Worm (Caenorhabditis elegans) whole organism, young adult: ENCODE measurements around the gene T20G5.13.

Source experiments
- D2030.7 ChIP-seq: fragments of 200-800 bp; sonication (Bioruptor generic); IDR thresholded peaks from 2 replicates; pipeline ENCODE4 v1.3.6; 2022; ENCODE audit warnings: missing genetic modification reagents, missing genetic modification characterization, missing compliant biosample characterization
- F10E7.11 ChIP-seq: sonication (generic microtip); optimal IDR thresholded peaks from 2 replicates; lab custom pipeline; 2017; ENCODE audit warnings: mild to moderate bottlenecking, missing genetic modification characterization, moderate library complexity, missing compliant biosample characterization
- F57C9.4 ChIP-seq: sonication (generic microtip); optimal IDR thresholded peaks from 2 replicates; lab custom pipeline; 2017; ENCODE audit warnings: mild to moderate bottlenecking, missing genetic modification characterization, missing compliant biosample characterization
- K11D2.4 ChIP-seq: fragments of 200-800 bp; sonication (Bioruptor generic); IDR thresholded peaks from 2 replicates; pipeline ENCODE4 v1.3.6; 2022; ENCODE audit warnings: missing genetic modification reagents, missing genetic modification characterization, missing compliant biosample characterization
- K12H6.12 ChIP-seq: fragments of 200-800 bp; sonication (Bioruptor generic); optimal IDR thresholded peaks from 2 replicates; lab custom pipeline; 2018; ENCODE audit warnings: mild to moderate bottlenecking, missing genetic modification characterization, missing compliant biosample characterization
- T07F8.4 ChIP-seq: sonication (generic microtip); optimal IDR thresholded peaks from 2 replicates; lab custom pipeline; 2016; ENCODE audit warnings: mild to moderate bottlenecking, missing genetic modification characterization, moderate library complexity, missing compliant biosample characterization
- Y56A3A.18 ChIP-seq: fragments of 200-800 bp; sonication (Bioruptor generic); IDR thresholded peaks from 2 replicates; pipeline ENCODE4 v1.3.6; 2022; ENCODE audit warnings: missing genetic modification reagents, missing genetic modification characterization, missing compliant biosample characterization
- akir-1 ChIP-seq: fragments of 200-800 bp; sonication (Bioruptor generic); optimal IDR thresholded peaks from 2 replicates; lab custom pipeline; 2018; ENCODE audit warnings: mild to moderate bottlenecking, missing genetic modification characterization, moderate library complexity, missing compliant biosample characterization
- aptf-3 ChIP-seq: fragments of 200-800 bp; sonication (Bioruptor generic); IDR thresholded peaks from 2 replicates; pipeline ENCODE4 v1.3.6; 2022; ENCODE audit warnings: missing genetic modification characterization, missing compliant biosample characterization
- attf-5 ChIP-seq: fragments of 200-800 bp; sonication (Bioruptor generic); optimal IDR thresholded peaks from 2 replicates; lab custom pipeline; 2018; ENCODE audit warnings: mild to moderate bottlenecking, missing genetic modification characterization, missing compliant biosample characterization
- cebp-1 ChIP-seq, 2 experiments: fragments of 200-800 bp in 1 of 2; sonication (Bioruptor generic) in 1 of 2; sonication (generic microtip) in 1 of 2; IDR thresholded peaks in 1 of 2; optimal IDR thresholded peaks in 1 of 2; 2 replicates each; pipeline versions ENCODE4 v1.3.6 to Lab custom; 2017 to 2022; ENCODE audit warnings: missing compliant biosample characterization in 2 of 2, missing genetic modification characterization in 2 of 2, mild to moderate bottlenecking in 1 of 2, missing genetic modification reagents in 1 of 2, moderate library complexity in 1 of 2
- cebp-2 ChIP-seq: fragments of 200-800 bp; sonication (Bioruptor generic); IDR thresholded peaks from 2 replicates; pipeline ENCODE4 v1.3.6; 2022; ENCODE audit warnings: missing genetic modification characterization, missing compliant biosample characterization
- ceh-27 ChIP-seq: fragments of 200-800 bp; sonication (Bioruptor generic); optimal IDR thresholded peaks from 2 replicates; lab custom pipeline; 2018; ENCODE audit warnings: mild to moderate bottlenecking, missing genetic modification characterization, moderate library complexity, missing compliant biosample characterization
- dox-1 ChIP-seq: fragments of 200-800 bp; sonication (Bioruptor generic); IDR thresholded peaks from 2 replicates; pipeline ENCODE4 v1.3.6; 2022; ENCODE audit warnings: missing genetic modification reagents, missing genetic modification characterization, missing compliant biosample characterization
- dpl-1 ChIP-seq: fragments of 150-350 bp; optimal IDR thresholded peaks from 2 replicates; lab custom pipeline; 2014; ENCODE audit warnings: missing biosample characterization, missing genetic modification reagents, missing genetic modification characterization
- ekl-4 ChIP-seq: fragments of 200-800 bp; sonication (Bioruptor generic); IDR thresholded peaks from 2 replicates; pipeline ENCODE4 v1.3.6; 2022; ENCODE audit warnings: missing genetic modification reagents, missing genetic modification characterization, missing compliant biosample characterization
- gei-17 ChIP-seq: fragments of 200-800 bp; sonication (Bioruptor generic); optimal IDR thresholded peaks from 2 replicates; lab custom pipeline; 2018; ENCODE audit warnings: mild to moderate bottlenecking, missing genetic modification characterization, missing compliant biosample characterization
- hmg-1.2 ChIP-seq: fragments of 200-800 bp; sonication (Bioruptor generic); IDR thresholded peaks from 2 replicates; pipeline ENCODE4 v1.3.6; 2022; ENCODE audit warnings: missing genetic modification reagents, missing genetic modification characterization, missing compliant biosample characterization
- hmg-20 ChIP-seq: fragments of 200-800 bp; sonication (Bioruptor generic); IDR thresholded peaks from 2 replicates; pipeline ENCODE4 v1.3.6; 2022; ENCODE audit warnings: missing genetic modification reagents, missing genetic modification characterization, missing compliant biosample characterization
- hsf-1 ChIP-seq: fragments of 200-800 bp; sonication (Bioruptor generic); IDR thresholded peaks from 2 replicates; pipeline ENCODE4 v1.3.6; 2022; ENCODE audit warnings: missing genetic modification reagents, missing genetic modification characterization, missing compliant biosample characterization
- let-526 ChIP-seq: fragments of 200-800 bp; sonication (Bioruptor generic); IDR thresholded peaks from 2 replicates; pipeline ENCODE4 v1.3.6; 2022; ENCODE audit warnings: missing genetic modification reagents, missing genetic modification characterization, missing compliant biosample characterization
- lin-35 ChIP-seq, 3 experiments: fragments of 150-350 bp in 2 of 3; sonication (generic microtip) in 1 of 3; optimal IDR thresholded peaks; 2 replicates each; lab custom pipeline; 2014 to 2018; ENCODE audit warnings: missing biosample characterization in 3 of 3, missing genetic modification characterization in 3 of 3, missing genetic modification reagents in 3 of 3
- madf-10 ChIP-seq: sonication (generic microtip); optimal IDR thresholded peaks from 2 replicates; lab custom pipeline; 2016; ENCODE audit warnings: mild to moderate bottlenecking, missing genetic modification characterization, missing compliant biosample characterization
- madf-3 ChIP-seq: fragments of 200-800 bp; sonication (Bioruptor generic); IDR thresholded peaks from 2 replicates; pipeline ENCODE4 v1.3.6; 2022; ENCODE audit warnings: missing genetic modification reagents, missing genetic modification characterization, missing compliant biosample characterization
- madf-8 ChIP-seq: fragments of 200-800 bp; sonication (Bioruptor generic); conservative IDR thresholded peaks from 2 replicates; pipeline ENCODE4 v1.3.6; 2022; ENCODE audit warnings: missing genetic modification reagents, missing genetic modification characterization, missing compliant biosample characterization
- mcd-1 ChIP-seq: fragments of 200-800 bp; sonication (Bioruptor generic); IDR thresholded peaks from 2 replicates; pipeline ENCODE4 v1.3.6; 2022; ENCODE audit warnings: missing genetic modification reagents, missing genetic modification characterization, missing compliant biosample characterization
- nfyb-1 ChIP-seq: fragments of 200-800 bp; sonication (Bioruptor generic); IDR thresholded peaks from 2 replicates; pipeline ENCODE4 v1.3.6; 2022; ENCODE audit warnings: missing genetic modification reagents, missing genetic modification characterization, missing compliant biosample characterization
- nhr-179 ChIP-seq: sonication (generic microtip); optimal IDR thresholded peaks from 2 replicates; lab custom pipeline; 2016; ENCODE audit warnings: mild to moderate bottlenecking, missing genetic modification characterization, missing compliant biosample characterization
- nhr-27 ChIP-seq: fragments of 200-800 bp; sonication (Bioruptor generic); optimal IDR thresholded peaks from 2 replicates; lab custom pipeline; 2018; ENCODE audit warnings: mild to moderate bottlenecking, missing genetic modification characterization, moderate library complexity, missing compliant biosample characterization
- rcor-1 ChIP-seq: fragments of 200-800 bp; sonication (Bioruptor generic); IDR thresholded peaks from 2 replicates; pipeline ENCODE4 v1.3.6; 2022; ENCODE audit warnings: missing genetic modification reagents, missing genetic modification characterization, missing compliant biosample characterization
- repo-1 ChIP-seq: sonication (generic microtip); optimal IDR thresholded peaks from 2 replicates; lab custom pipeline; 2017; ENCODE audit warnings: mild to moderate bottlenecking, missing genetic modification characterization, missing compliant biosample characterization
- rpc-1 ChIP-seq, 2 experiments: fragments of 150-350 bp in 1 of 2; sonication (generic microtip) in 1 of 2; optimal IDR thresholded peaks; 2 replicates each; lab custom pipeline; 2014 to 2018; ENCODE audit warnings: missing biosample characterization in 1 of 2, missing genetic modification characterization in 1 of 2, missing genetic modification reagents in 1 of 2, missing genotype in 1 of 2
- snpc-4 ChIP-seq, 5 experiments: fragments of 150-350 bp in 1 of 5; sonication (generic microtip) in 4 of 5; optimal IDR thresholded peaks; 2 replicates each; lab custom pipeline; 2014 to 2018; ENCODE audit warnings: missing genetic modification characterization in 5 of 5, missing biosample characterization in 3 of 5, antibody characterized with exemption in 2 of 5, mild to moderate bottlenecking in 2 of 5, missing compliant biosample characterization in 2 of 5, missing genotype in 2 of 5, moderate library complexity in 2 of 5, missing genetic modification reagents in 1 of 5
- zfh-2 ChIP-seq: fragments of 200-800 bp; sonication (Bioruptor generic); conservative IDR thresholded peaks from 2 replicates; pipeline ENCODE4 v1.3.6; 2022; ENCODE audit warnings: missing genetic modification reagents, missing genetic modification characterization, missing compliant biosample characterization
- ztf-22 ChIP-seq: fragments of 200-800 bp; sonication (Bioruptor generic); optimal IDR thresholded peaks from 2 replicates; lab custom pipeline; 2018; ENCODE audit warnings: mild to moderate bottlenecking, missing genetic modification characterization, moderate library complexity, missing compliant biosample characterization

The T20G5.13 gene

DNA sequence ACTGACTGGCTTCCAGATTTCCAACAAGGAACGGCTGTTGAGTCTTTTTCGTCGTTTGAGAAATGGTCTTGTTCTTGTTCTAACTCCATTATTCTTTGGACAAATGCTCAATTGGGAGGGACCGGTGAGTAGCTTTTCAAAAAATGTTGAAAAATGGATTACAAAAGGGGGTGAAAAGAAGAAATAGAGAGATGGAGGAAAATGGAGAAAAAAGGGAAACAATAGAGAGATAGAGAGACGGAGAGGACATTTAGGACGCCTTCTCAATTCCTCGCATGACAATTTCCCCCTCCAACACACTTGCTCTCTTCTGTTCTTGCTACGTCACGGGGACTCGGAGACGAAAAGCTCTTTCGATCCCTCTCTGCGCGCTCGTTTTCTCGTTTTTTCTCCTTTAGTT, 48.1 kb downstream of the T20G5.13 start:
- no peak for TF ChIP-seq ztf-22 (GFP tag; lab: Kevin White, UChicago)
- no peak for TF ChIP-seq T07F8.4 (tag; lab: Kevin White, UChicago)
- peak; percentile 2 for TF ChIP-seq ceh-27 (GFP tag; lab: Kevin White, UChicago)
- 0 out of 2 replicates have a peak, but pooled peaks have one; percentile 29 for TF ChIP-seq ekl-4 (GFP tag; lab: Robert Waterston, UW)
- peak; percentile 48; the same call in 1 of the 2 replicates for TF ChIP-seq K11D2.4
- no peak for TF ChIP-seq cebp-1 (GFP tag; IDR thresholded peaks at IDR 0.05; lab: Robert Waterston, UW)
- peak; percentile 33 for TF ChIP-seq cebp-1 (tag; optimal IDR thresholded peaks at IDR 0.05; lab: Kevin White, UChicago)
- peak; percentile 63; the same call in 1 of the 2 replicates for TF ChIP-seq nfyb-1 (GFP tag; lab: Robert Waterston, UW)
- no peak for TF ChIP-seq repo-1 (tag; lab: Kevin White, UChicago)
- TF ChIP-seq lin-35 (GFP tag; optimal IDR thresholded peaks at IDR 0.05; lab: Kevin White, UChicago): peak in 1 of 3 experiments; percentile 27
- no peak for TF ChIP-seq rpc-1 (optimal IDR thresholded peaks at IDR 0.05; lab: Kevin White, UChicago)
- TF ChIP-seq rpc-1 (tag; optimal IDR thresholded peaks at IDR 0.05; lab: Kevin White, UChicago): no peak
- TF ChIP-seq hmg-1.2 (GFP tag; lab: Robert Waterston, UW): peak; percentile 34; the same call in 1 of the 2 replicates
- TF ChIP-seq F57C9.4: no peak
- TF ChIP-seq F10E7.11: no peak
- TF ChIP-seq K12H6.12 (tag; lab: Kevin White, UChicago): peak; percentile 49
- no peak for TF ChIP-seq nhr-179 (tag; lab: Kevin White, UChicago)
- TF ChIP-seq mcd-1 (GFP tag; lab: Robert Waterston, UW): no peak; the same call in 1 of the 2 replicates
- TF ChIP-seq rcor-1 (GFP tag; lab: Robert Waterston, UW): 0 out of 2 replicates have a peak, but pooled peaks have one; percentile 8
- 0 out of 2 replicates have a peak, but pooled peaks have one; percentile 7 for TF ChIP-seq let-526 (GFP tag; lab: Robert Waterston, UW)
- TF ChIP-seq akir-1 (GFP tag; lab: Kevin White, UChicago): no peak
- TF ChIP-seq snpc-4 (GFP tag; optimal IDR thresholded peaks at IDR 0.05; lab: Kevin White, UChicago): no peak
- TF ChIP-seq snpc-4 (tag; optimal IDR thresholded peaks at IDR 0.05; lab: Kevin White, UChicago): no peak
- no peak for TF ChIP-seq Y56A3A.18 (GFP tag; lab: Robert Waterston, UW)

DNA sequence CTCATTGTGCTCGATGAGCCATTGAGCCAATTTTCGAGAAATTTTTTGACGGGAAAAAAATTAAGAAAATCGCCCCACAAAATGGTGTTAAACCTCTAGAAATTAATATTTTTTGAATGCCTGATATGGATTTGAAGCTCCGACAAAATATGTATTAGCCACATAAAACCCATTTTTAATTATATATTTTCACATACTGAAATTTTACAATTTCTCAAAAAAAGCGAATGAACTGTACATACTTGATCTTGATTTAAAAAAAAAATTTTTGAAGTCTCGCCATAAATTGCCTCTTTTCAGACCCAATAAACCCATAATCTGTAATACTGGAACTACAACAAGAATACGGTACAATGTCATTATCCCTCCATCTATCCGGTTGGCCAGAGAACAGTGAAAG, 48.6 kb downstream of the T20G5.13 start, which contains the start of gene nac-3:
nac-3 (plus strand) TSS at position 301 of the 400 bp plus-strand sequence.
- no peak for TF ChIP-seq dox-1
- TF ChIP-seq madf-8 (GFP tag; lab: Robert Waterston, UW): no peak
- TF ChIP-seq D2030.7 (GFP tag; lab: Robert Waterston, UW): no peak
- no peak for TF ChIP-seq F10E7.11
- no peak for TF ChIP-seq repo-1 (tag; lab: Kevin White, UChicago)
- TF ChIP-seq rcor-1 (GFP tag; lab: Robert Waterston, UW): no peak
- TF ChIP-seq dpl-1 (GFP tag; lab: Kevin White, UChicago): no peak
- no peak for TF ChIP-seq hsf-1 (GFP tag; lab: Robert Waterston, UW)
- no peak for TF ChIP-seq hmg-20
- no peak for TF ChIP-seq nhr-27
- TF ChIP-seq aptf-3 (GFP tag; lab: Robert Waterston, UW): no peak
- no peak for TF ChIP-seq cebp-1 (GFP tag; IDR thresholded peaks at IDR 0.05; lab: Robert Waterston, UW)
- no peak for TF ChIP-seq cebp-1 (tag; optimal IDR thresholded peaks at IDR 0.05; lab: Kevin White, UChicago)
- no peak for TF ChIP-seq gei-17 (GFP tag; lab: Kevin White, UChicago)
- TF ChIP-seq cebp-2 (GFP tag; lab: Robert Waterston, UW): no peak
- TF ChIP-seq, all 124 proteins: peak for 0

DNA sequence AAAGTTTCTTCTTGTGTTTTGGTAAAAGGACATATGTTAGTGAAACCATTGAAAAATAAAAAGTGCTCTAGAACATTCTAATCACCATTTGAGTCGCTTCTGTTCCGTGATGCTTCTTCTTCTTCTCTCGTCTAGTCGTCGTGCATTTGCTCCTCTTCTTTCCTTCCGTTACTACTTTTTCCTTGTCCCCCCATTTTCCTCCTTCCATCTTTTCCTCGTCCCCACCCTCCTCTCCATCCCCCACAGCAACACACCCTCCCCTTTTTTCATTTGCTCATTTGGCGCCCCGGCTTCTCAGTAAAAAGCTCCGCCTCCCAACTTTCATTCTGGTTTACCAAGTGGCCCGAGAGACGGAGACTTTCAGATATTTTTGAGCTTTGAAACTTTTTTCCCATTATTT, 49.4 kb downstream of the T20G5.13 start:
- TF ChIP-seq madf-8 (GFP tag; lab: Robert Waterston, UW) (no peak), ceh-27 (GFP tag; lab: Kevin White, UChicago) (no peak), repo-1 (tag; lab: Kevin White, UChicago) (no peak), ztf-22 (GFP tag; lab: Kevin White, UChicago) (peak; percentile 25), madf-10 (tag; lab: Kevin White, UChicago) (no peak), madf-3 (GFP tag; lab: Robert Waterston, UW) (no peak), nfyb-1 (GFP tag; lab: Robert Waterston, UW) (0 out of 2 replicates have a peak, but pooled peaks have one; percentile 23), mcd-1 (GFP tag; lab: Robert Waterston, UW) (0 out of 2 replicates have a peak, but pooled peaks have one; percentile 14), K12H6.12 (tag; lab: Kevin White, UChicago) (peak; percentile 72), cebp-1 (GFP tag; IDR thresholded peaks at IDR 0.05; lab: Robert Waterston, UW) (no peak), cebp-1 (tag; optimal IDR thresholded peaks at IDR 0.05; lab: Kevin White, UChicago) (peak; percentile 38), zfh-2 (GFP tag; lab: Robert Waterston, UW) (peak; percentile 88), attf-5 (peak; percentile 14)
